Worm (Caenorhabditis elegans): ENCODE results near the gene srv-25.

Gene srv-25

ce11 chrIV:6336748-6337147 is 33.2 kb upstream of the srv-25 start (continued):
- TF ChIP-seq ztf-6 (GFP tag; IDR thresholded peaks at IDR 0.05) (no peak), snpc-1.1 (tag; optimal IDR thresholded peaks at IDR 0.05; ENCODE audit: insufficient read depth) (no peak), aptf-3 (GFP tag; IDR thresholded peaks at IDR 0.05) (no peak), F10E7.11 (tag; optimal IDR thresholded peaks at IDR 0.05) (peak; percentile 70), ztf-18 (tag; optimal IDR thresholded peaks at IDR 0.05) (peak; percentile 55), xnd-1 (tag; optimal IDR thresholded peaks at IDR 0.05) (no peak), ceh-27 (GFP tag; optimal IDR thresholded peaks at IDR 0.05) (peak; percentile 84), snpc-1.3 (tag; optimal IDR thresholded peaks at IDR 0.05; ENCODE audit: insufficient read depth) (no peak), nfyb-1 (GFP tag; IDR thresholded peaks at IDR 0.05) (peak; percentile 91), rpc-1 (optimal IDR thresholded peaks at IDR 0.05) (no peak), rpc-1 (tag; optimal IDR thresholded peaks at IDR 0.05) (no peak), lsl-1 (GFP tag; optimal IDR thresholded peaks at IDR 0.05) (no peak), dpff-1 (tag; optimal IDR thresholded peaks at IDR 0.05) (peak; percentile 52), rcor-1 (GFP tag; IDR thresholded peaks at IDR 0.05) (peak; percentile 55; the same call in 1 of the 2 replicates), sptf-2 (GFP tag; optimal IDR thresholded peaks at IDR 0.05) (peak; percentile 5), egrh-3 (GFP tag; IDR thresholded peaks at IDR 0.05) (0 out of 2 replicates have a peak, but pooled peaks have one; percentile 5), snpc-3.4 (tag; optimal IDR thresholded peaks at IDR 0.05) (no peak), lag-1 (GFP tag; IDR thresholded peaks at IDR 0.05) (no peak), F37B4.10 (GFP tag; IDR thresholded peaks at IDR 0.05) (0 out of 2 replicates have a peak, but pooled peaks have one; percentile 19), repo-1 (tag; optimal IDR thresholded peaks at IDR 0.05) (peak; percentile 84), ama-1 (optimal IDR thresholded peaks at IDR 0.05) (no peak), ama-1 (GFP tag; optimal IDR thresholded peaks at IDR 0.05) (peak in 1 of 2 experiments; percentile 55), C06A6.2 (GFP tag; conservative IDR thresholded peaks at IDR 0.05) (peak; percentile 92), unc-130 (GFP tag; optimal IDR thresholded peaks at IDR 0.05) (no peak), F55B11.4 (tag; optimal IDR thresholded peaks at IDR 0.05; ENCODE audit: borderline replicate concordance, insufficient read depth) (no peak), ceh-91 (GFP tag; IDR thresholded peaks at IDR 0.05) (no peak), Y95B8A.8 (GFP tag; IDR thresholded peaks at IDR 0.05) (peak; percentile 77; the same call in 1 of the 2 replicates), C17E4.6 (GFP tag; IDR thresholded peaks at IDR 0.05) (no peak), hmg-1.2 (GFP tag; IDR thresholded peaks at IDR 0.05) (peak; percentile 95), bed-2 (GFP tag; IDR thresholded peaks at IDR 0.05) (no peak), unc-62 (GFP tag; optimal IDR thresholded peaks at IDR 0.05) (peak; percentile 75), ceh-40 (GFP tag; IDR thresholded peaks at IDR 0.05) (0 out of 2 replicates have a peak, but pooled peaks have one; percentile 41), zfh-2 (GFP tag; conservative IDR thresholded peaks at IDR 0.05) (peak; percentile 87), K11D2.4 (GFP tag; IDR thresholded peaks at IDR 0.05) (peak; percentile 92)

ce11 chrIV:6335908-6336307 is 32.4 kb upstream of the srv-25 start, which contains the start of gene mif-4:
Gene mif-4, minus strand, starts transcription at chrIV:6335994.
- TF ChIP-seq nhr-120 (GFP tag; IDR thresholded peaks at IDR 0.05) = no peak
- no peak for TF ChIP-seq ztf-26 (tag; optimal IDR thresholded peaks at IDR 0.05)
- no peak for TF ChIP-seq cebp-1 (GFP tag; IDR thresholded peaks at IDR 0.05)
- peak; percentile 51 for TF ChIP-seq cebp-1 (tag; optimal IDR thresholded peaks at IDR 0.05)
- no peak for TF ChIP-seq bed-2 (GFP tag; IDR thresholded peaks at IDR 0.05)
- TF ChIP-seq hlh-26 (GFP tag; conservative IDR thresholded peaks at IDR 0.05) = no peak
- TF ChIP-seq B0261.1 (tag; optimal IDR thresholded peaks at IDR 0.05) = no peak
- no peak for TF ChIP-seq mcd-1 (GFP tag; IDR thresholded peaks at IDR 0.05)

Measured in whole organism, young adult.